Fruit fly (Drosophila melanogaster) ovary, adult (tissue): ENCODE measurements around the gene Ets96B.

Experiments
- CG17801 ChIP-seq: fragments of 200-800 bp; optimal IDR thresholded peaks from 2 replicates; lab custom pipeline; 2019; ENCODE audit warnings: missing biosample characterization, mild to moderate bottlenecking, missing genetic modification characterization, moderate library complexity; ENCODE audit not compliant: partially characterized antibody

Ets96B gene

DNA sequence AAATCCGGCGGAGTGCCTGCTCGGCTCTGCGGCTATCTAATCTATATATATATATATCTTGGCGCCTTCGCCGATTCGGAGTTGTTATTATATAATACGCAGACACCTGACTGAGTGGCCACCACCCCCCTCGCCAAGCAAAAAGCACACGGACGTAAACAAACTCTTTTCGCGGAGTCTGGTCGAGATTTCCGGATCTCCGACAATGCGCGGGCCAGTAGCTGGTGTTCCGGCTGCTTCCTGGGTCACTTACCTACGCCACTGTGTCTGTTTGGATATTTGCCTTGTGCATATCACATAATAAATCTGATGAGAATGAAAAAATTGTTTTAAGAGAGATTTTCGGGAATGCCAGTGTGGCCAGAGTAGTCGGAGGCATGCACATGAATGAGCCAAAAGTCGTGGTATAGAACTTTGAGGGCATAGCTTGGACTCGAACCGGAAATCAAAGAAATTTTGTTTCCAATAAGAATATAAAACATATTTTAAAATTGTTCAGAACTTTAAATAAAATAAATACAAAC is 750 bp upstream of the Ets96B start, which contains the start of gene CG5805:
Gene CG5805 (minus strand): TSS at position 380 of the 524 bp plus-strand sequence.
- peak; percentile 56 for TF ChIP-seq CG17801 (GFP tag; lab: Kevin White, UChicago)

DNA sequence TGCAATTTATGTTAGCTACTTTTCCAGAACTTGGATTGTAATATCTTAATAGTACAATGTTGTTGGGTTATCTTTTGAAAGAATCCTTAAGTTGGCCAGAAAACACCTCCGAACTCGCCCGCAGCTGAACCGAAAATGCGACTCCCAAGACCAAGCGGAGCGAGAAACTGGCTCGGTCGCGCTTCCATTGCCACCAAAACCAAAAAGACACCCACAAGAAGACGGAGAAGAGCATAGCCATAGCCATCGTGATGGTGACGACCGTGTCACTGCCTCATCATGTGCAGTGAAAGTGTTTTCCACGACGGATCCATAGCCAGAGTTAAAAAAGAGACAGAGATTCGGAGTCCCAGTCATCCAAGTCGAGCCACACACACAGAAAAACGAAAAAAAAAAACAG is 2.2 kb downstream of the Ets96B start, which contains the start of gene CG13634:
Gene CG13634 (minus strand): TSS at position 101 of the 400 bp plus-strand sequence.
- no peak for TF ChIP-seq CG17801 (GFP tag; lab: Kevin White, UChicago)

DNA sequence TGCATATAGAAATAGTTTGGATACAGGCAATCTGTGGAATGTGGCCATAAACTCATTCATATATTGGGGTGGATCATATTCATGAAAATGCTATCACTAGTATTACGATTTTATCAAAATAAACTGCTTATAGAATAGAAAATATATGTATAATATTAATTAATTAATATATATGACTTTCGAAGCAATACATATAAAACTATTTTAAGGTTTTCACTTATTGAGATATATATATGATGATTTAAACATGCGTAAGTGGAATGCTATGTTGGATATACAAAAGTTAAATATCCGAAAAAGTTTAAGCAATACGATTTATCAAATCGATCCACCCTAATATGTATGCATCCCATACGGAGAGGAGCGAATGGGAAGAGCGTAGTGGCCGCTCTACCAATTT is 10.7 kb downstream of the Ets96B start:
- TF ChIP-seq CG17801 (GFP tag; lab: Kevin White, UChicago): no peak

DNA sequence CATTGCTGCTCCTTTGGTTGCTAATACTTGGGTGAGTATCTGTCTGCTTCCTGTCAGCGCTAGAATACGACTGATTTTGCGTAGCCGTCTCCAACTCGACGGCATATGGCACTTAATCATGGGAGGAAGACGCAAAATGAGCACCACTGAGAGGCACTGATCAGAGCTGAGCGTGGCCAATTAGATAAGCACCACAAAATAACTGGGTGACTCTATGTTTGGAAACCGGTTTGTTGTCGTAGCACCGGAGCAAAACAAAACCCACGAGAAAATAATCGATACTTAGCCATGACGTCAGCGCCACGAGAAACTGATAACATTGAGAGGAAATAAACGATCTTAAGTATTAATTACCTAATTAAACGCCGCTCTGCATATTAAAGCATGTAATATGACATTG is 11.6 kb downstream of the Ets96B start, which contains the start of gene Ude:
Gene Ude (minus strand): TSS at position 166 of the 400 bp plus-strand sequence.
- no peak for TF ChIP-seq CG17801 (GFP tag; lab: Kevin White, UChicago)

DNA sequence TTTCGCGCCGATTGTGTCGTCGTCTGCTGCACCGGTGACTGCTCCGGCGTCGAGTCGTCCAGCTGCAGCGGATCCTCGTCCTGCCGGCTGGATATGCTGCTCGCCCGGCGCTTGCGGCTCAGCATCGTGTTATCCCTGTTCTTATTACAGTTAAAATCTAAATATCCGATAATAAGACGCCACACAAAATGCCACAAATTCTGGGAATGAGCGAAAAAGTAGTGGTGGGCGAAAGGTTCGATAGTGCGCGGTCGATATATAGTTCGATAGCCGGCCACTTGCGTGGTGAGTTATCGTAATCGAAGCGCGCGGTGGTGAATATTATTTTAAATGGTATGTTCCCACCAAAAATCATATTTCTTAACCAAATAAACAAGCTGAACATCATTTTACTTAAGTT is 17.2 kb downstream of the Ets96B start, which contains the start of gene polybromo:
Gene polybromo (minus strand): TSS at position 212 of the 400 bp plus-strand sequence.
- TF ChIP-seq CG17801 (GFP tag; lab: Kevin White, UChicago): no peak

DNA sequence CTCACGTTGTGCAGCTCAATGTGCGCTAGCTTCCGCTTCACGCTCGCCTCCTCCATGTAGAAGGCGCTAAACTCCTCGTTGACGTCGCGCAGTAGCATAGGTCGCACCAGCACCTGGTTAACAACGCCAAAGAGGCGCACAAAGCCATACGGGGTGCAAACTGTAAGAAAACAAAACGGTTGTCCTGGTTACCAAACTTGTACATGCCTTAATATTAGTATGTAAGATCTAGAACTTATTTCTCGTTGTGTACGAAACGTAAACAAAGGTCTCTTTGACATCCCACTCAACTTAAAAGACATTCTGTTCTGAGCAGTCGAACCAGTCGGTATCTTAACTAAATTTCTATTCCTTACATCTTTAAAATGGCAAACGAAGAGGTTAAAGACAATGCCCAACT is 19.5 kb downstream of the Ets96B start, which contains the start of gene CG6980:
Gene CG6980 (plus strand): TSS at position 301 of the 400 bp plus-strand sequence.
- no peak for TF ChIP-seq CG17801 (GFP tag; lab: Kevin White, UChicago)

DNA sequence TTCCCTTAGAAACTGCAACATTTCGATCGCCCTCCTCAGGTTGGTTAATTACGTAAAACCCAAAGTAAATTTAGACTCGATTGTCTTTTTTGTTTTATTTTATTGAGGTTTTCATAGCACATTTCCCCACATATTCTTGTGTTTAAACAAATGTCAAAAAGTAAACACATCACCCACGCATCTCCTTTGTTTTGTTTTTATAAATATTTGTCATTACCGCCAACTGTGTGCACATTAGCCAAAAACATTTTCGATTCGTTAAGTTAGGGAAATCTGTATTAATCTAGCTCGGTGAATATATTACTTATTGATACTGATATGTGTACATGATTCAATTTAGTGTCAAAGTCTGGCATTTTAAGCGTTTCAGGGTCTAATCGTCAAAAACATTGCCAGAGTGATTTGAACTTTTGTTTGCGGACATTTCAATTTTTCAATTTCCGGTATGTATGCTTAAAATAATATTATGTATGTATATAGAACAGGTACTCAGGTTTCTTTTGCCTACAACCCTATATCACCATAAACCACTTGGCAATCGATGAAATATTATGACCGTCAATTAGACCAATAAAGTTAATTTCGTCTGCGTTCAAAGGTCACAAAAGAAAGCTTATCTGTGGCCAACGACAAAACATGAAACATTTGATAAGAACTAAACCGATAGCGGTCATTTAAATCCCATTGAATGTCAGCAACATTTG is 21.9 kb downstream of the Ets96B start:
- no peak for TF ChIP-seq CG17801 (GFP tag; lab: Kevin White, UChicago)

DNA sequence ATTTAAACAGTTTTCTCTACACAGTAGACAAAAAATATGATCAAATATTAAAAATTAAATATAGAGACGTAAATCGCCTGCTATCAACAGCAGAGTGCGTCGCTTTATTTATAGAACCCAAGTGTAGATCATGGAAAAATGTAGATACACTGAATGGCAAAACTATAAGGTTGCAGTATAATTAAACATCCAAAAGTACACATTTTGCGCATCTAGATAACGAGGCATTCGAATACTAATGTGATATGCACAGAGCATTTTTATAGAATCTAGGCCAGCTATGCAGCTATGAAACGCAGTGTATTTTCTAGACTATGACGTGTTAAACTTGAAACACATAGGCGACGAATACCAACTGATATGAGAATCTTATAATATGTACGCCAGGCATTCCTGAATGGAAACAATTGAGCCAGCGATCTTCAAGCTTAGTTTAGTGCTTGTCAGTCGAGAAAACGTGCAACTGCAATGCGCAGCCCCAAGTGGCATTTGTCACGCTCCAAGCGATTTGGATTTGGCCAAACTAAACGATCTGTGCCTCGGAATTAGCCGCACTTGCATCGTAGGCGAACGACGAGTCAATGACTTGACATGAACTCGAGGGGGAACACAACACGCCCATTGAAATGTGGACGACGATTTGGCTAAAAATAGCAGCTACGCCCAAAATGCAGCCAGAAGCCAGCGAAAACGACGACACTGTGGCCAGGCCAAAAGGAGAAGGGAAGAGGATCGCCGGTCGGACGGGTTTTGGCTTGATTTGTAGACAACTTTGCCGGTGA is 23.2 kb downstream of the Ets96B start:
- TF ChIP-seq CG17801 (GFP tag; lab: Kevin White, UChicago): peak; percentile 73

DNA sequence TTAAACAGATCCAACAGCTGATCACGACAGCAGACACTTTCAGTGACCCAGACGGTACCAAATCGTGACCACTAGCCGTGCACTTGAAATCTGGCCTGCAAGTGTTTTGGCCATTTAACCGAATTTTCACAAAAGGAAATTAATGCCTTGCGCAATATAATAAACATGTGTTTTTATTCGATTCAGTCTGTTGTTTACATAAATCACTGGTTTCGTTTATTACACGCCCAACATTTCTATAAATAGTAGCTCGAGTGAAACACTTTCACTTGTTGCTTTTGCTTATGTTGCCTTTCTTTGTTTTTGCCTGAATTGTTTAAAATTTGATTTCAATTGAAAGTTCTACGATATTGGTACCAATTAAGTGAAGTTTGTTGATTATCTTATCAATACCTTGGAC is 24.5 kb downstream of the Ets96B start:
- no peak for TF ChIP-seq CG17801 (GFP tag; lab: Kevin White, UChicago)

DNA sequence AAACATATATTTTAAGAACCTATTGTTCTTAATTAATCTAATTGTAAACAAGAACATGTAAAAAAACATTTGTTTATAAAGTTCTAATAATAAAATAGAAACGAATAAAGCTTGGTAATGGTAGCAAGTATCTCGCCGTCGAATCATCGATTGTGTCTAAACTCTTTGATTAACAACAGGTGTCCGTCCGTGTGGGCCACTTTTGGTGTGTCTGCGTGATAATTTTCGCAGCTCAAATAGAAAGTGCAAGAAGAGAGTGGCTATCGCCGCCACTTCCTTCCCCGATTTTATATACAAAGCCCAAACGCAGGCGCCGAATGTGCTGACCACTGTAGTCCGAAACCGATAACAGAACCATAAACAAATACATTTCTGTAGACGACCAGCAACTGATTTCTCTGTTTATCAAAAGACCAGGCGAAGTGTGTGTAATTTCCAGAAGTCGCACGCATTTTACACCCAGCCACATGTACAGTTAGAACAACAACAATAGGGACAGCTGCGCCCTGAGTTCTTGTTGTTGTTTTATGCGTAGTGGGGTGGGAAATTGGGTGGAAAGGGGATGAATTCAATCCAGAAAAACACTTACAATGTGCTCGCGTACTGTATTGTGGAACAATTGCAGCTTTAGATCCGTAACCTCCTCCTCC is 25.3 kb downstream of the Ets96B start:
- TF ChIP-seq CG17801 (GFP tag; lab: Kevin White, UChicago): no peak

DNA sequence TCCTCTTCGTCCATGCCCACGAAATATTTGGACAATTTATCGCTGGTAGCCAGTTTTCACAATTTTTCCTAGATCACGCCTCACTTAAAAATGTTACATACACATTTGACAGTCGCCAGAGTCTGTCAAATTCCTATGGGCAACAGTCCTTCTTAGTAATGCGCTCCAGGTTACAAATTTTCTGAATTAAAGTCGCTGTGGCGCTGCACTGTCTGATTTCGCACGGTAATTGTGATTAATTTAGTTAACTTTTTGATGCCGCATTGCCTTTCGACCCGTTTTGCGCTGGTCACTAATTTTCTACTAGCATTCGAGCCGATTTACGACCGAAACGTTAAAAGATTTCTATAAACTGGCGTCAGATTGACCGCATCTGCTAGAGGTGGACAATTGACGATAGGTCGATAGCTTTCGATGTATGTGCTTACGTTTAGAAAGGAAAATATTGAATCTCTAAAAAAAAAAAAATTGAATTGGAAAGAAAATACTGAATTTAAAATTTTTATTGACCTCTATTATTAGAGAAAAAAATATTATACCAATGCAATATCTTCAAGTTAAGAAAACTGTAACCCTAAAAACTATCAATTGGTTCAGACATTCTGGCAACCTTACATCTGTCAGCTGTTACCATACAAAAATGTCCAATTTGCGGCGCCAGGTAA is 25.9 kb downstream of the Ets96B start, which contains the start of the genes lili and CG34150:
Gene lili (minus strand): TSS at position 376 of the 665 bp plus-strand sequence.
Gene CG34150 (plus strand): TSS at position 626 of the 665 bp plus-strand sequence.
- peak; percentile 81 for TF ChIP-seq CG17801 (GFP tag; lab: Kevin White, UChicago)

DNA sequence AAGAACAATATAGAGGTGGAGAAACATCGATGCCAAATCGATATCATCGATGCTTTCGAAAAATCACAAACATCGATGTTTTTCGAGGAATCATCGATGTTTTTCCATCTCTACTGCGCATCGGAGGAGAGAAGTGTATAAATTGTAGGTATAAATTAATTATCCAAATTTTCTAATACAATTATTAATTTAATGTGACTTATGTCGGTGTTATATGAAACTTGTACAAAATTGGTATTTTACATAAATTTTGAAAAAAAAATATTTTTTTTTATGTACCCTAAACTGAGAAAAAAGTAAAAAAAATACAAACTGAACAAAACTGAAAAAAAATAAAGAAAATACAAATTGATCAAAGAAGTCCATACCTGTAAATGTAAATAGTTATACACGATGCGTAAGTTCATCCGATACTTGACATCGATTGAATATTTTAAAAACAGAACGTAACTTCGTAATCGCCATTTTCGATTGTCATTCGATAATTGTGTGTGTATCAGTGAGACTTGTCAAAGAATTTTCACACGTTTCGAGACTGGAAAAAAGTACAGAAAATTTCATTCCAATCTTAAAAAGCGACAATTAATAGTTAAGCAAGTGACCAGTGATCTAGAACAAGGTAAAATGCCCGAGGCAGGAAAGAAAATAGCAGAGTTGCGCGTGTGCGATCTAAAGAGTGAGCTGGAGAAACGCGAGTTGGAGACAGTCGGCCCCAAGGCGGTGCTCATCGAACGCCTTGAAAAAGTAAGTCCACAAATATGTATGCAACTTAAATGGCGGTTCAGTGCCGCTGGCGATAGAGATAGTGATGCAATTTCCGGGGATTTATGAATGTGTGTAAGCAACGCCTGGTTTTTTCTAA is 29.4 kb downstream of the Ets96B start, which contains the start of the genes CG5808 and Saf-B:
Gene CG5808 (minus strand): TSS at position 15 of the 862 bp plus-strand sequence.
Gene Saf-B (plus strand): TSS at position 472 of the 862 bp plus-strand sequence.
- TF ChIP-seq CG17801 (GFP tag; lab: Kevin White, UChicago): no peak

DNA sequence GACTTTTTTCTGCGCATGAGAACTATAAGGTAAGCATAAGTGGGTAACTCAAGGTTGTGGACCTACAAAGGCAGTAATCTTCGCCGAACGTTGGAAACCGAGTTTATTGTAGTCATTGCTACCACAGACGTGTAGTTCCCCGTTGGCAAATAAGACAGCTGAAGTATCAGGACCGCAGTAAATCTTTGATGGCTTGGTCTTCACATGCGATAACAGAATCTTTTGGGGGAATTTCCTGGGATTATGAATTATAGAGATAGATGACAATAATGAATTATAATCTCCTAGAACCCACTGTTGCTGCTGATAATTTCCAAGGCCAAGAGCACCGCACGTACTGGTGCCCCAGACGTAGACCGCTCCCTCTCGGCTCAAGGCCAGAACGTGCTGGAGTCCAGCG is 35.2 kb downstream of the Ets96B start:
- no peak for TF ChIP-seq CG17801 (GFP tag; lab: Kevin White, UChicago)
